2 worm cellular contexts compared by ENCODE assay signal in the genomic region with DNA sequence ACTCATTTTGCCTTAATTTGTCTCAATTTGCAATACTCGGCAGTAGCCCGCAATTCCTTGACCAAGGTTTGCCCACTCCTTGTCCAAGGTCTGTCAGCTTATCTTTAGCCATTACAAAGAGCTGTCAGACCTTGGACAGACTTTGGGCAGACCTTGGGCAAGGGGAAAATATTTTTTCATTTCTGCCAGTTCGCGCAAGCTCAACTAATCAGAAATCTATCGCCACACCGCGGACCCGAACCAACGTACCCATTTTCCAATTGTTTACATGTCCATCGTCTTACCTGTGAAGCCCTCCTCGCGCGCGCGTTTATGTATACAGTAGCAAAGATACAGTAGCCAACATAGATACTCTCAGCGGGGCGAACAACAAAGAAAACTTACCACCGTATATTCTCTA.
A peak's percentile ranks its signal among the peaks of the same experiment; 100 is the strongest.
TF ChIP-seq lines count a peak whose summit lies in the region.

No protein-coding gene starts in this region.

TF ChIP-seq in whole organism, L4 larva, 104 proteins besides CTCF, POLR2A, EP300 and RAD21:
- TF ChIP-seq ztf-11 (tag; optimal IDR thresholded peaks at IDR 0.05; lab: Kevin White, UChicago) = no peak
- TF ChIP-seq snpc-1.2 (GFP tag; IDR thresholded peaks at IDR 0.05; lab: Robert Waterston, UW) = peak; percentile 57; the same call in 1 of the 2 replicates
- TF ChIP-seq nhr-111 (GFP tag; optimal IDR thresholded peaks at IDR 0.05; lab: Kevin White, UChicago) = no peak
- no peak for TF ChIP-seq ceh-44 (GFP tag; IDR thresholded peaks at IDR 0.05; lab: Robert Waterston, UW)
- TF ChIP-seq unc-130 (GFP tag; optimal IDR thresholded peaks at IDR 0.05; lab: Kevin White, UChicago) = no peak
TF ChIP-seq in whole organism, L4 larva: peak in this region for 1.

TF ChIP-seq in whole organism, young adult, 124 proteins besides CTCF, POLR2A, EP300 and RAD21:
- no peak for TF ChIP-seq snpc-4 (GFP tag; optimal IDR thresholded peaks at IDR 0.05; lab: Kevin White, UChicago)
- peak in 1 of 4 experiments; percentile 74 for TF ChIP-seq snpc-4 (tag; optimal IDR thresholded peaks at IDR 0.05; lab: Kevin White, UChicago)
- no peak for TF ChIP-seq snpc-1.1 (tag; optimal IDR thresholded peaks at IDR 0.05; lab: Kevin White, UChicago; ENCODE audit: insufficient read depth)
- TF ChIP-seq F33H1.4 (GFP tag; IDR thresholded peaks at IDR 0.05; lab: Robert Waterston, UW) = no peak
- TF ChIP-seq attf-6 (GFP tag; IDR thresholded peaks at IDR 0.05; lab: Robert Waterston, UW) = 0 out of 2 replicates have a peak, but pooled peaks have one; percentile 12
- TF ChIP-seq die-1 (tag; optimal IDR thresholded peaks at IDR 0.05; lab: Kevin White, UChicago) = no peak
- no peak for TF ChIP-seq bed-2 (GFP tag; IDR thresholded peaks at IDR 0.05; lab: Robert Waterston, UW)
- 0 out of 2 replicates have a peak, but pooled peaks have one; percentile 49 for TF ChIP-seq cebp-2 (GFP tag; IDR thresholded peaks at IDR 0.05; lab: Robert Waterston, UW)
- TF ChIP-seq rpc-1 (optimal IDR thresholded peaks at IDR 0.05; lab: Kevin White, UChicago) = no peak
- peak; percentile 37 for TF ChIP-seq rpc-1 (tag; optimal IDR thresholded peaks at IDR 0.05; lab: Kevin White, UChicago)
- no peak for TF ChIP-seq rec-8 (tag; optimal IDR thresholded peaks at IDR 0.05; lab: Kevin White, UChicago)
- TF ChIP-seq lin-40 (tag; optimal IDR thresholded peaks at IDR 0.05; lab: Kevin White, UChicago) = no peak
- TF ChIP-seq madf-8 (GFP tag; conservative IDR thresholded peaks at IDR 0.05; lab: Robert Waterston, UW) = no peak
- TF ChIP-seq nhr-80 (tag; optimal IDR thresholded peaks at IDR 0.05; lab: Kevin White, UChicago) = no peak
- TF ChIP-seq lin-54 (GFP tag; optimal IDR thresholded peaks at IDR 0.05; lab: Kevin White, UChicago) = no peak
- no peak for TF ChIP-seq F55B11.4 (tag; optimal IDR thresholded peaks at IDR 0.05; lab: Kevin White, UChicago; ENCODE audit: borderline replicate concordance, insufficient read depth)
